Worm (Caenorhabditis elegans): Measurements from ENCODE around the gene cox-6A.

Gene cox-6A

DNA sequence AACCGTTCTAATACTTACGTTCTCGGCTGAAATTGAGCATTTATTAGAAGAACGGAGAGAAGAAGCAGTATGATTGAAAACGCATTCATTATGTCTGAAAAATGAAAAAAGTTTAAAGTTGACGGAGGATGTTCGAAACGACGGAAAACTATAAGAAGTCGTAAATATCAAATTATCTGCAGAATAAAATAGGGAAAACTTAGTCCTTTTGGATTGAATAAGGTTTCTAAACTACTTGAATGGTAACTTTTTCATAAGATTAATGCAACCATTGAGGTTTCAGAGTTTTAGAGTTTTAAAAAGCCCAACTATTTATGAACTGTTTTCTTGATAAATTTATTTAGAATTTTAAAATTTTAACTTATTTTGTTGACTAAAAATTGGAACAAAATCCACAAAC lies 10.0 kb upstream of the cox-6A start, which contains the start of gene C45G9.12:
Gene C45G9.12, minus strand, starts transcription at position 101 of the 400 bp plus-strand sequence.
- no peak for TF ChIP-seq efl-1 (optimal IDR thresholded peaks at IDR 0.05)
- peak in 1 of 2 experiments; percentile 21 for TF ChIP-seq efl-1 (GFP tag; optimal IDR thresholded peaks at IDR 0.05 in 1 of 2)
- TF ChIP-seq ztf-4 (tag; optimal IDR thresholded peaks at IDR 0.05): no peak
- TF ChIP-seq nhr-76 (tag; optimal IDR thresholded peaks at IDR 0.05): no peak
- no peak for TF ChIP-seq blmp-1 (tag; optimal IDR thresholded peaks at IDR 0.05)

DNA sequence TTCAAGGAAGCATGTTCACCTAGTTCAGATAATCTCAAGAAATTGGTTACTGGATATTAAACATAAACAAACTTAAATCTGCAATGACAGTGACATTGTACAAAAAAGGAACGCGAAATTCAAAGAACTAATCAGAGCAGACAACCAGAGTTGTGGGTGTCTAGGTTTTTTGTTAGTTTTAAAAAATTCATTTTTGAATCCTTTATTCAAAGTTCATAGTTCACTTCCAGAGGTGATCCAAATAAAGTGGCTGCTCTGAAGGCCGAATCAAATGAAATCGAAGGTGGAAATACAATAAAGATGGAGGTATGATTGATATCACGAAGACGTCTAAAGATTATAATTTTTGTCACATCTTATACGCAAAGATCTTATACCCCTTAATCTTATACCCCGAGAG lies 7.1 kb upstream of the cox-6A start, which contains the start of gene ttbk-6:
Gene ttbk-6, plus strand, starts transcription at position 301 of the 400 bp plus-strand sequence.
- TF ChIP-seq fkh-4 (tag; optimal IDR thresholded peaks at IDR 0.05; ENCODE audit: borderline replicate concordance) (no peak), hlh-4 (tag; optimal IDR thresholded peaks at IDR 0.05) (no peak), dpl-1 (GFP tag; optimal IDR thresholded peaks at IDR 0.05) (no peak), nhr-19 (GFP tag; conservative IDR thresholded peaks at IDR 0.05) (no peak), sptf-1 (tag; optimal IDR thresholded peaks at IDR 0.05) (no peak), nhr-237 (tag; optimal IDR thresholded peaks at IDR 0.05) (no peak), mab-9 (GFP tag; IDR thresholded peaks at IDR 0.05) (no peak), unc-86 (tag; optimal IDR thresholded peaks at IDR 0.05) (no peak), sup-37 (GFP tag; optimal IDR thresholded peaks at IDR 0.05) (no peak), nhr-84 (tag; optimal IDR thresholded peaks at IDR 0.05) (no peak), nhr-20 (tag; optimal IDR thresholded peaks at IDR 0.05) (no peak)

DNA sequence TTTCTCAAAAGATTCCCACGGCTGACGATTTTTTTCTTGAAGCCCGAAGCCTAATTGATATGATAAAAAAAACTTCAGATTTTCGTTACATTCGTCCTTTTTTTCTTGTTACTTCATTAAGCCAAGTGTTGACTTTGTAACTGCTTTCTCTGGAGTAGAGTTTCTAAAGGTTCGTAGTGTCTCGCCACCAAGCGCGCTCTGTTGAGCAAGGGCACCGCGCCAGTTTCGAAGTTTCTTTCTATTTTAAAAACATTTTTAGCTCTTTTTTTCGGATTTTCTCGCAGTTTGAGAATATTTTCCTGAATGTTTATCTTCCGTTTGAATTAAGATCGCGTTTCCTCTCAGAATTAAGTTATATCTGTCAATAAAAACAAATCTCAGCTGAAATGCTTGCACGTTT lies 5.0 kb upstream of the cox-6A start:
- no peak for TF ChIP-seq blmp-1 (tag; optimal IDR thresholded peaks at IDR 0.05)
- peak in 1 of 2 experiments; percentile 2 for TF ChIP-seq lin-35 (GFP tag; optimal IDR thresholded peaks at IDR 0.05)
- TF ChIP-seq nhr-71 (tag; optimal IDR thresholded peaks at IDR 0.05): no peak
- TF ChIP-seq ceh-82 (tag; optimal IDR thresholded peaks at IDR 0.05): no peak
- TF ChIP-seq pax-3 (tag; optimal IDR thresholded peaks at IDR 0.05): no peak
- no peak for TF ChIP-seq ceh-88 (GFP tag; IDR thresholded peaks at IDR 0.05)
- no peak for TF ChIP-seq tbx-2 (tag; optimal IDR thresholded peaks at IDR 0.05)
- TF ChIP-seq grh-1 (GFP tag; IDR thresholded peaks at IDR 0.05): no peak
- TF ChIP-seq nhr-84 (tag; optimal IDR thresholded peaks at IDR 0.05): no peak
- TF ChIP-seq efl-1 (optimal IDR thresholded peaks at IDR 0.05): peak; percentile 56 to 69
- TF ChIP-seq efl-1 (GFP tag; optimal IDR thresholded peaks at IDR 0.05 in 1 of 2): peak in 1 of 2 experiments; percentile 27
- TF ChIP-seq dpl-1 (GFP tag; optimal IDR thresholded peaks at IDR 0.05): peak in 1 of 3 experiments; percentile 48

DNA sequence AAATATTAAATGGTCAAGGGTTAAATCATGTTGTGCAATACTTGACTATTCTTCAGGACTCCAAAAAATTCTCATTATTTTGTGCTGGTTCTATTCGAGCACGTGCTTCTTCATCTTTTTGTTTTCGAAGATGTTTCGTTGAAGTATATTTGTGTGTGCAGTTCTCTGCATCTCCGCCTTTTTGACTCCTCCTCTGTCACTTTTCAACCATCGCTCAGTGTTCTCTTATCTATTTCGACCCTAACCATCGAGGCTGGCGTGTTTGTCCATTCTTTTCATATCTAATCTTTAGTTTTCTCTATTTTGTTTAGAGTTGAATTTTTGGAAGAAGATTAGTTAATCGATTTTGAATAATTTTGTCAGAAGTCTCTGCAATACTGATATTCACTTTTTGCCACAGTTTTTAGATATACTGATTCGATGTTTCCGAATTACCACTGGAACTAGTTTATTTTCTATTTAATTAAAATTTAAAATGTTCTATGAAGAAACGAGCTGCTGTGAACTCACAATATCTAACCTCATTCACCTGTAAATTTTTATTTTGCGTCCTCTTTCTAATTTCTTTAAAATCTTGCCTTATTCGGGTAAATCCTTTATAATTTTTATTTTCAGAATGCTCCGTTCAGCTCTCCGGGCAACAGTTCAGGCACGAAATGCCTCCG lies 4.2 kb upstream of the cox-6A start, which contains the start of gene alh-1:
Gene alh-1, plus strand, starts transcription at position 615 of the 665 bp plus-strand sequence.
- TF ChIP-seq fkh-4 (tag; optimal IDR thresholded peaks at IDR 0.05; ENCODE audit: borderline replicate concordance) (no peak), ceh-8 (GFP tag; optimal IDR thresholded peaks at IDR 0.05) (no peak), efl-1 (optimal IDR thresholded peaks at IDR 0.05) (peak in 1 of 2 experiments; percentile 6), efl-1 (GFP tag; optimal IDR thresholded peaks at IDR 0.05 in 1 of 2) (peak in 1 of 2 experiments; percentile 88), snu-23 (GFP tag; optimal IDR thresholded peaks at IDR 0.05) (peak; percentile 35), nhr-71 (tag; optimal IDR thresholded peaks at IDR 0.05) (peak; percentile 43), nhr-77 (tag; optimal IDR thresholded peaks at IDR 0.05) (peak; percentile 2), vab-15 (tag; optimal IDR thresholded peaks at IDR 0.05) (no peak), lsy-2 (tag; optimal IDR thresholded peaks at IDR 0.05) (peak in 1 of 2 experiments; percentile 4), pax-3 (tag; optimal IDR thresholded peaks at IDR 0.05) (no peak), ceh-88 (GFP tag; IDR thresholded peaks at IDR 0.05) (no peak), lin-14 (GFP tag; optimal IDR thresholded peaks at IDR 0.05) (peak; percentile 53), nhr-20 (tag; optimal IDR thresholded peaks at IDR 0.05) (peak; percentile 57), blmp-1 (tag; optimal IDR thresholded peaks at IDR 0.05) (peak; percentile 39), tlp-1 (tag; optimal IDR thresholded peaks at IDR 0.05) (no peak), elt-3 (tag; optimal IDR thresholded peaks at IDR 0.05) (no peak), nhr-19 (GFP tag; conservative IDR thresholded peaks at IDR 0.05) (peak; percentile 49), mdl-1 (tag; optimal IDR thresholded peaks at IDR 0.05) (peak in 1 of 2 experiments; percentile 57), elt-2 (tag; optimal IDR thresholded peaks at IDR 0.05) (peak; percentile 48), nhr-85 (tag) (peak; percentile 57), skn-1 (tag; optimal IDR thresholded peaks at IDR 0.05) (no peak), nhr-90 (tag; optimal IDR thresholded peaks at IDR 0.05; ENCODE audit: poor library complexity) (no peak), ceh-63 (GFP tag; optimal IDR thresholded peaks at IDR 0.05) (no peak), aha-1 (tag; optimal IDR thresholded peaks at IDR 0.05) (no peak), lin-35 (GFP tag; optimal IDR thresholded peaks at IDR 0.05) (peak in 1 of 2 experiments; percentile 7), Y116A8C.19 (tag; optimal IDR thresholded peaks at IDR 0.05; ENCODE audit: borderline replicate concordance) (no peak), F16B12.6 (tag; optimal IDR thresholded peaks at IDR 0.05) (no peak), mep-1 (tag; optimal IDR thresholded peaks at IDR 0.05) (peak; percentile 21), sox-4 (tag; optimal IDR thresholded peaks at IDR 0.05) (no peak), lin-15B (tag; optimal IDR thresholded peaks at IDR 0.05) (no peak), tbx-2 (tag; optimal IDR thresholded peaks at IDR 0.05) (no peak)

All from whole organism, L1 larva.